Worm (Caenorhabditis elegans) whole organism, L4 larva: ENCODE measurements around the gene srg-64.
A peak's percentile ranks its signal among the peaks of the same experiment; 100 is the strongest.

Experiments
- egl-27 ChIP-seq: sonication (generic microtip); optimal IDR thresholded peaks from 3 replicates; lab custom pipeline; 2017; ENCODE audit warnings: missing biosample characterization, missing genetic modification reagents, missing genetic modification characterization
- hmg-1.1 ChIP-seq: fragments of 200-800 bp; sonication (Bioruptor generic); IDR thresholded peaks from 2 replicates; pipeline ENCODE4 v1.3.6; 2022; ENCODE audit warnings: missing genetic modification reagents, missing genetic modification characterization, missing compliant biosample characterization
- pqm-1 ChIP-seq: sonication (generic microtip); optimal IDR thresholded peaks from 2 replicates; lab custom pipeline; 2017; ENCODE audit warnings: missing biosample characterization, missing genetic modification characterization
- snpc-4 ChIP-seq: fragments of 150-350 bp; optimal IDR thresholded peaks from 2 replicates; lab custom pipeline; 2014; ENCODE audit warnings: missing biosample characterization, missing genetic modification characterization

DNA sequence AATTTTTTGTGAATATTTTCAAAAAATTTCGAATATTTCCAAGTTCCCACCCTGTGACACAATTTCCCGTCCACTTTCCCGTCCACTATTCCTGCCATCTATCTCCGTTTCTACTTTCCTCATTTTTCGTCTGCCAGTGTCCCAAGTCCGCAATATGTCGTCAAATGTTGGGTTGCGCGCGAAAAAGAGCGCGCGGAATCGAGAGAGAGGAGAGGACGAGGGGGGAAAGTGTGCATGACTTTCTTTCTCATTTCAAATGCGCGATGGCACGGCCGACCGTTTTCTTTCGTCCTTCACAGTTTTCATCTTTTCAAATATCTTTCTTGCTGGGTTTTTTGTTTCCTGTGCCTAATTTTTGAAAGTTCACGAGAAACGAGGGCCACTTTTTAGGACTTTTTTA, 15.4 kb downstream of the srg-64 start:
- TF ChIP-seq egl-27 (tag; lab: Kevin White, UChicago) (no peak), pqm-1 (tag; lab: Kevin White, UChicago) (no peak), snpc-4 (tag; lab: Kevin White, UChicago) (no peak), hmg-1.1 (GFP tag; lab: Robert Waterston, UW) (peak; percentile 66)
